Fruit fly (Drosophila melanogaster): Measurements from ENCODE around the gene CG34251.

The CG34251 gene

DNA sequence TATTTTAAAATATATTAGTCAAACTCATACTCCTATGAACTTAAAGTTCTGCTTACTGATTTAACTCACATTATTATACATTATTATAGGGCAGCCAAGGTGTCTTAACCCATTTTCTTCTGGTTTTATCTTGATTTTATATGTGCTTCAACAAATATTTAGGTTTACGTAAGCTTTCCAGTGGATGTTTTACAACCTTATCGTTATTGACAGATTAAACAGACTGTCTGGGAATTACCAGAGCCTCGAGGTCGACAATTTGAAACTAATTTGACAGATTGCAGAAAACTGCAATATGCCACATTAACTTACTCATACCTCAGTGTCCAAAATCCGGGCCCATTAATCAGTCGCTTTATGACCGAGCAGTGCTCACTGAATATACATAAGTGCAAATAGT lies 40.2 kb upstream of the CG34251 start:
- TF ChIP-seq dsf (GFP tag; optimal IDR thresholded peaks at IDR 0.05; ENCODE audit: borderline replicate concordance) = no peak
- no peak for TF ChIP-seq fru (GFP tag; optimal IDR thresholded peaks at IDR 0.05)
- TF ChIP-seq foxo (GFP tag; optimal IDR thresholded peaks at IDR 0.05) = peak in 1 of 2 experiments; percentile 2
- no peak for TF ChIP-seq jim (GFP tag; optimal IDR thresholded peaks at IDR 0.05)
- no peak for TF ChIP-seq h (GFP tag; optimal IDR thresholded peaks at IDR 0.05)
- no peak for TF ChIP-seq Hr83 (GFP tag; optimal IDR thresholded peaks at IDR 0.05; ENCODE audit: poor library complexity, severe bottlenecking)
- TF ChIP-seq Rel (GFP tag; optimal IDR thresholded peaks at IDR 0.05) = no peak
- peak; percentile 34 for TF ChIP-seq Rel (tag; optimal IDR thresholded peaks at IDR 0.05)
- TF ChIP-seq CG32264 (GFP tag; optimal IDR thresholded peaks at IDR 0.05) = no peak
- TF ChIP-seq GATAd (GFP tag; optimal IDR thresholded peaks at IDR 0.05) = no peak
- TF ChIP-seq br (GFP tag; optimal IDR thresholded peaks at IDR 0.05) = no peak

DNA sequence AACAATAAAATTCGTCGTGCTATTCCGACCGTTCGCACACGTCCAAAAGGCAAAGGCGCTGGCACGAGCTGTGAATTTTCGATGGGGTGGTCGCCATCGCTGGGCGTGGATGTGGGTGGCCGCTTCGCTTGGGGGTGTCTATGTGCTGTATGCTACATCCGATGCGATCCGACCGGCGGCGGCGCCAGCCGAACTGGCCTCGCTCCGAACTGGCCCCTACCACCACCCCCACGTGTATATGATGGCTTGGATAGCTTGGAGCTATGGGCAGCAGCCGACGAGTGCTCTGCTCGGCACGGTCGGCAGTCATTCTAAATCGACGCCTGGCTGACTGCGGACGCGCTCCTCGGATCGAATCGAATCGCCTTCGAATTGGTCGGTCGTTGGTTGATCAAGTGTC lies 38.3 kb upstream of the CG34251 start, which contains the start of gene CG7497:
CG7497 (plus strand) TSS at position 308 of the 400 bp plus-strand sequence.
- TF ChIP-seq OdsH (GFP tag; optimal IDR thresholded peaks at IDR 0.05) (no peak), usp (GFP tag; optimal IDR thresholded peaks at IDR 0.05) (no peak), lola (GFP tag; optimal IDR thresholded peaks at IDR 0.05) (no peak), Dif (GFP tag; optimal IDR thresholded peaks at IDR 0.05; ENCODE audit: partially characterized antibody) (no peak), dsf (GFP tag; optimal IDR thresholded peaks at IDR 0.05; ENCODE audit: borderline replicate concordance) (no peak), sv (GFP tag; optimal IDR thresholded peaks at IDR 0.05) (no peak), jim (GFP tag; optimal IDR thresholded peaks at IDR 0.05) (no peak), dl (GFP tag; optimal IDR thresholded peaks at IDR 0.05; ENCODE audit: insufficient read depth in 1 of 2, partially characterized antibody in 2 of 2) (no peak), GATAd (GFP tag; optimal IDR thresholded peaks at IDR 0.05) (no peak), tai (GFP tag; optimal IDR thresholded peaks at IDR 0.05) (no peak), br (GFP tag; optimal IDR thresholded peaks at IDR 0.05) (no peak), rgr (GFP tag; optimal IDR thresholded peaks at IDR 0.05) (no peak), CG9705 (GFP tag; optimal IDR thresholded peaks at IDR 0.05) (no peak)

DNA sequence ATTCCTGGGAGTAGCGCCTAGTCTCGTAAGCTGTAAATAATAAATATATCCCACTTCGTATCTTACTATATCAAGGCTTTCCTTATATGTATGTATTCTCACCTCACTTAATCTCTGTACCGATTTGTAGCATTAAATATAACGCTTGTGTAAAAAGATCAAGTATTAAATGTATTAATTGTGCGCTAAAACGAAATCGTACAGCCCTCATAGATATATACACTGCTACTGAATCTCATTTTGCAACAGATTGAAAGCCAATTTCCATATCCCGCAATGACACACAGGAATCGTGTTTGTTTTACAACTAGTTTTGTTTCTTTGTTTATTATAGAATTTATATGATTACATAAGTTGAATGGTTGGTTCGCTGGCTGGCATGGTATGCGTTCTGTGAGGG lies 33.6 kb upstream of the CG34251 start:
- TF ChIP-seq Rel (GFP tag; optimal IDR thresholded peaks at IDR 0.05) (no peak), Rel (tag; optimal IDR thresholded peaks at IDR 0.05) (no peak), Abd-B (GFP tag; optimal IDR thresholded peaks at IDR 0.05) (no peak), Hr78 (GFP tag; optimal IDR thresholded peaks at IDR 0.05) (no peak), psq (GFP tag; optimal IDR thresholded peaks at IDR 0.05) (no peak), tai (GFP tag; optimal IDR thresholded peaks at IDR 0.05) (no peak), CG9705 (GFP tag; optimal IDR thresholded peaks at IDR 0.05) (no peak), sage (GFP tag; optimal IDR thresholded peaks at IDR 0.05) (no peak), Mio (GFP tag; optimal IDR thresholded peaks at IDR 0.05) (no peak), Hr83 (GFP tag; optimal IDR thresholded peaks at IDR 0.05; ENCODE audit: poor library complexity, severe bottlenecking) (no peak), lola (GFP tag; optimal IDR thresholded peaks at IDR 0.05) (no peak), Sp1 (GFP tag; optimal IDR thresholded peaks at IDR 0.05) (no peak), ey (GFP tag; optimal IDR thresholded peaks at IDR 0.05) (no peak), fru (GFP tag; optimal IDR thresholded peaks at IDR 0.05) (no peak)

DNA sequence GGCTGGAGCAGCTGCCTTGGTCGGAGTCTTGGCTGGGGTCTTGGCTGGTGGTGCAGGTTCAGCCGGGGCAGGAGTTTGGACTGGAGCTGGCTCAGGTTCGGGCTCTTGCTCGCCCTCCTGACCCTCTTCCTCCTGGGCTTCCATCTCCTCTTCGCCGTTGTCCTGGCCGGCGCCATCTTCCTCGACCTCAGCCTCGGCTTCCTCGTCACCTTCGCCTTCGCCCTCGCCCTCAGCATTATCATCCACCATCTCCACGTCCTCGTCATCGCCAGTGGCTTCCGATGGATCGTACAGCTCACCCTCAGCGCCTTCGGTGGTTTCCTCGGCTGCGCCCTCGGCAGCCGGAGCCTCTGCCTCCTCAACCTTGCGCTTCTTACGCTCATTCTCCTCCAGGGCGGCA lies 32.8 kb upstream of the CG34251 start:
- TF ChIP-seq Jra (GFP tag; optimal IDR thresholded peaks at IDR 0.05) = no peak
- TF ChIP-seq br (GFP tag; optimal IDR thresholded peaks at IDR 0.05) = no peak
- no peak for TF ChIP-seq Dfd (GFP tag; optimal IDR thresholded peaks at IDR 0.05)
- no peak for TF ChIP-seq woc (GFP tag; optimal IDR thresholded peaks at IDR 0.05)
- no peak for TF ChIP-seq Mio (GFP tag; optimal IDR thresholded peaks at IDR 0.05)
- no peak for TF ChIP-seq lola (GFP tag; optimal IDR thresholded peaks at IDR 0.05)
- no peak for TF ChIP-seq dsf (GFP tag; optimal IDR thresholded peaks at IDR 0.05; ENCODE audit: borderline replicate concordance)
- TF ChIP-seq CG32264 (GFP tag; optimal IDR thresholded peaks at IDR 0.05) = no peak
- no peak for TF ChIP-seq N (GFP tag; optimal IDR thresholded peaks at IDR 0.05)
- TF ChIP-seq foxo (GFP tag; optimal IDR thresholded peaks at IDR 0.05) = no peak
- no peak for TF ChIP-seq CG9705 (GFP tag; optimal IDR thresholded peaks at IDR 0.05)
- no peak for TF ChIP-seq psq (GFP tag; optimal IDR thresholded peaks at IDR 0.05)
- TF ChIP-seq Vsx2 (GFP tag; optimal IDR thresholded peaks at IDR 0.05; ENCODE audit: partially characterized antibody) = no peak
- TF ChIP-seq Hr78 (GFP tag; optimal IDR thresholded peaks at IDR 0.05) = no peak
- TF ChIP-seq Sp1 (GFP tag; optimal IDR thresholded peaks at IDR 0.05) = no peak

DNA sequence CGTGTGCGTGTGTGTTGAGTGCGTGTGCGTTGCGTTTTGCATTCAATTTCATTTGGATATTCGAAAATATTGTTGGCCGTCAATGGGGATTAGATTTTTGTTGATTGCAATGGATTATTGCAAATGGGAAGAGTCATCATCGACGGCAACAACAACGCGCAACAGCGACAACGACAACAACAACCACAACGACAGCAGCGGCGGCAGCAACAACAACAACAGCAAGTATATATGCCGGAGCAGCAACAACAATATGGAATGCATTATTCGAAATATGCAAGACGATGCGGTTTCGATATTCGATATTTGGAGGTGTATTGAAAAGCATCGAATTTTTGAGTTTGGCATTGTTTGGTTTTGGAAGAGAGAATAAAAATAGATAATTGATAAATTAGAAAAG lies 29.4 kb upstream of the CG34251 start:
- no peak for TF ChIP-seq woc (GFP tag; optimal IDR thresholded peaks at IDR 0.05)
- TF ChIP-seq Dfd (GFP tag; optimal IDR thresholded peaks at IDR 0.05) = peak; percentile 87

All from whole organism, wandering third instar larva.